Fruit fly (Drosophila melanogaster): ENCODE data around the gene Klp31E.

Klp31E gene

dm6 chr2L:10413251-10414127, at the start of gene Klp31E, which contains the start of gene CG5355 (continued):
- TF ChIP-seq ems (GFP tag; optimal IDR thresholded peaks at IDR 0.05) = peak; percentile 46
- peak; percentile 84 for TF ChIP-seq Med (GFP tag)
- no peak for TF ChIP-seq eyg (GFP tag; optimal IDR thresholded peaks at IDR 0.05)
- TF ChIP-seq Hr39 (optimal IDR thresholded peaks at IDR 0.05) = no peak
- peak; percentile 43 for TF ChIP-seq CG4820 (GFP tag; optimal IDR thresholded peaks at IDR 0.05)
- TF ChIP-seq CG16863 (GFP tag; optimal IDR thresholded peaks at IDR 0.05) = peak; percentile 52
- TF ChIP-seq CG10321 (GFP tag; IDR thresholded peaks at IDR 0.05) = no peak
- no peak for TF ChIP-seq CG4730 (GFP tag; IDR thresholded peaks at IDR 0.05)
- TF ChIP-seq CG10274 (GFP tag; optimal IDR thresholded peaks at IDR 0.05) = peak; percentile 1
- peak; percentile 75 for TF ChIP-seq CG13287 (GFP tag; IDR thresholded peaks at IDR 0.05; ENCODE audit: partially characterized antibody)
- peak; percentile 37 to 41 for TF ChIP-seq dpn (GFP tag; optimal IDR thresholded peaks at IDR 0.05)
- TF ChIP-seq CG12299 (tag; optimal IDR thresholded peaks at IDR 0.05) = peak; percentile 27
- TF ChIP-seq Lpt (GFP tag; optimal IDR thresholded peaks at IDR 0.05) = no peak
- TF ChIP-seq B-H2 (GFP tag; optimal IDR thresholded peaks at IDR 0.05) = no peak
- TF ChIP-seq prd (optimal IDR thresholded peaks at IDR 0.05) = no peak
- peak; percentile 73 for TF ChIP-seq prd (GFP tag; IDR thresholded peaks at IDR 0.05)
- no peak for TF ChIP-seq psq (GFP tag; optimal IDR thresholded peaks at IDR 0.05)
- TF ChIP-seq Atf-2 (GFP tag; optimal IDR thresholded peaks at IDR 0.05) = peak; percentile 45
- TF ChIP-seq gfzf (GFP tag; optimal IDR thresholded peaks at IDR 0.05) = peak; percentile 23
- no peak for TF ChIP-seq grn (GFP tag; optimal IDR thresholded peaks at IDR 0.05)
- TF ChIP-seq Dp (GFP tag; optimal IDR thresholded peaks at IDR 0.05) = no peak
- TF ChIP-seq CG34422 (GFP tag; IDR thresholded peaks at IDR 0.05) = peak; percentile 18; the same call in 1 of the 3 replicates
- TF ChIP-seq gt (GFP tag; IDR thresholded peaks at IDR 0.05) = no peak
- no peak for TF ChIP-seq Sin3A (optimal IDR thresholded peaks at IDR 0.05)
- peak; percentile 86 for TF ChIP-seq CG18262 (tag; optimal IDR thresholded peaks at IDR 0.05)
- peak; percentile 19 for TF ChIP-seq Lhr (GFP tag; optimal IDR thresholded peaks at IDR 0.05)
- TF ChIP-seq Oli (tag; optimal IDR thresholded peaks at IDR 0.05) = peak; percentile 75
- peak; percentile 56 for TF ChIP-seq bab2 (GFP tag; optimal IDR thresholded peaks at IDR 0.05)
- peak; percentile 34 for TF ChIP-seq chm (GFP tag; IDR thresholded peaks at IDR 0.05)
- peak; percentile 22 for TF ChIP-seq pho (GFP tag; optimal IDR thresholded peaks at IDR 0.05)
- peak; percentile 71 for TF ChIP-seq CG34224 (GFP tag; IDR thresholded peaks at IDR 0.05; ENCODE audit: partially characterized antibody)
- TF ChIP-seq tio (GFP tag; optimal IDR thresholded peaks at IDR 0.05) = no peak
- TF ChIP-seq BtbVII (GFP tag; optimal IDR thresholded peaks at IDR 0.05) = peak; percentile 56
- no peak for TF ChIP-seq CG2889 (GFP tag; IDR thresholded peaks at IDR 0.05)
- TF ChIP-seq cg (GFP tag; optimal IDR thresholded peaks at IDR 0.05) = no peak
- no peak for TF ChIP-seq Elba2 (GFP tag; optimal IDR thresholded peaks at IDR 0.05)
- peak; percentile 52 for TF ChIP-seq CG33213 (GFP tag; optimal IDR thresholded peaks at IDR 0.05)
- TF ChIP-seq Hmx (GFP tag; optimal IDR thresholded peaks at IDR 0.05) = no peak
- TF ChIP-seq CG17385 (GFP tag; optimal IDR thresholded peaks at IDR 0.05) = peak; percentile 47
- peak; percentile 38 for TF ChIP-seq croc (GFP tag; conservative IDR thresholded peaks at IDR 0.05)
- TF ChIP-seq Myb (GFP tag; optimal IDR thresholded peaks at IDR 0.05) = peak; percentile 11
- TF ChIP-seq CG1233 (GFP tag; optimal IDR thresholded peaks at IDR 0.05) = peak; percentile 62
- peak; percentile 40 for TF ChIP-seq Antp (GFP tag; optimal IDR thresholded peaks at IDR 0.05)
- TF ChIP-seq Fer1 (GFP tag; optimal IDR thresholded peaks at IDR 0.05) = peak; percentile 34
- 0 out of 2 replicates have a peak, but pooled peaks have one; percentile 44 for TF ChIP-seq ranshi (GFP tag; IDR thresholded peaks at IDR 0.05)
- peak; percentile 52 for TF ChIP-seq lmd (GFP tag; IDR thresholded peaks at IDR 0.05)
- peak; percentile 76 for TF ChIP-seq bbx (GFP tag; IDR thresholded peaks at IDR 0.05; ENCODE audit: partially characterized antibody)
- TF ChIP-seq CG10267 (tag; optimal IDR thresholded peaks at IDR 0.05) = peak; percentile 72
- TF ChIP-seq ap (GFP tag; IDR thresholded peaks at IDR 0.05) = no peak
- TF ChIP-seq CoRest (tag; optimal IDR thresholded peaks at IDR 0.05) = peak; percentile 89
- peak; percentile 49 for TF ChIP-seq HLH54F (GFP tag; optimal IDR thresholded peaks at IDR 0.05)

All from whole organism, embryonic.